Fruit fly (Drosophila melanogaster) S2 (cell line): ENCODE results near the gene CG13126.

Experiments used
- CG8478 ChIP-seq: fragments of >200 bp; optimal IDR thresholded peaks from 2 replicates; lab custom pipeline; 2018
- CTCF ChIP-seq, 2 experiments: fragments of >200 bp; optimal IDR thresholded peaks; 2 replicates each; lab custom pipeline; 2018

- TF ChIP-seq CG8478 (no peak), CTCF (optimal IDR thresholded peaks at IDR 0.05; lab: Kevin White, UChicago) (no peak)
Measured at dm6 chr2L:9908468-9908967, 45.5 kb downstream of the CG13126 start, which contains the start of gene CG13124.
